Worm (Caenorhabditis elegans) whole organism, L4 larva: ENCODE measurements around the gene ttbk-5.

Experiments used
- F26F4.8 ChIP-seq: fragments of 200-800 bp; sonication (Bioruptor generic); conservative IDR thresholded peaks from 2 replicates; pipeline ENCODE4 v1.3.6; 2022; ENCODE audit warnings: missing genetic modification characterization, missing compliant biosample characterization
- R02D3.7 ChIP-seq: fragments of 150-350 bp; sonication (generic microtip); optimal IDR thresholded peaks from 3 replicates; lab custom pipeline; 2014; ENCODE audit warnings: missing biosample characterization, missing genetic modification characterization
- arid-1 ChIP-seq: fragments of 200-800 bp; sonication (Bioruptor generic); conservative IDR thresholded peaks from 2 replicates; pipeline ENCODE4 v1.3.6; 2022; ENCODE audit warnings: missing genetic modification reagents, missing genetic modification characterization, missing compliant biosample characterization
- ceh-20 ChIP-seq: fragments of 200-800 bp; sonication (Bioruptor generic); IDR thresholded peaks from 2 replicates; pipeline ENCODE4 v1.3.6; 2022; ENCODE audit warnings: missing genetic modification reagents, missing genetic modification characterization, missing compliant biosample characterization
- ceh-44 ChIP-seq: fragments of 200-800 bp; sonication (Bioruptor generic); IDR thresholded peaks from 2 replicates; pipeline ENCODE4 v1.3.6; 2022; ENCODE audit warnings: missing genetic modification reagents, missing genetic modification characterization, missing compliant biosample characterization
- ces-1 ChIP-seq: fragments of 150-350 bp; sonication (generic microtip); optimal IDR thresholded peaks from 4 replicates; lab custom pipeline; 2014; ENCODE audit warnings: missing biosample characterization, missing genetic modification reagents, missing genetic modification characterization
- cey-2 ChIP-seq: sonication (generic microtip); optimal IDR thresholded peaks from 3 replicates; lab custom pipeline; 2017; ENCODE audit warnings: missing genetic modification characterization, mild to moderate bottlenecking, missing compliant biosample characterization, antibody characterized with exemption, borderline replicate concordance; ENCODE audit not compliant: insufficient read depth
- daf-12 ChIP-seq: fragments of 150-350 bp; optimal IDR thresholded peaks from 2 replicates; lab custom pipeline; 2014; ENCODE audit warnings: missing biosample characterization, missing genetic modification reagents, missing genetic modification characterization
- daf-16 ChIP-seq, 3 experiments: sonication (generic microtip); optimal IDR thresholded peaks; 2 replicates each; lab custom pipeline; 2016 to 2017; ENCODE audit warnings: missing genetic modification characterization in 3 of 3, missing genetic modification reagents in 3 of 3, mild to moderate bottlenecking in 2 of 3, missing compliant biosample characterization in 2 of 3, missing biosample characterization in 1 of 3, moderate library complexity in 1 of 3
- dmd-6 ChIP-seq: fragments of 200-800 bp; sonication (Bioruptor generic); IDR thresholded peaks from 2 replicates; pipeline ENCODE4 v1.3.6; 2022; ENCODE audit warnings: missing genetic modification reagents, missing genetic modification characterization, missing compliant biosample characterization
- dpl-1 ChIP-seq: fragments of 150-350 bp; optimal IDR thresholded peaks from 2 replicates; lab custom pipeline; 2014; ENCODE audit warnings: missing biosample characterization, missing genetic modification reagents, missing genetic modification characterization
- duxl-1 ChIP-seq: sonication (generic microtip); optimal IDR thresholded peaks from 2 replicates; lab custom pipeline; 2016; ENCODE audit warnings: mild to moderate bottlenecking, missing genetic modification characterization, moderate library complexity, missing compliant biosample characterization; ENCODE audit not compliant: poor library complexity
- dve-1 ChIP-seq: sonication (generic microtip); optimal IDR thresholded peaks from 2 replicates; lab custom pipeline; 2017; ENCODE audit warnings: antibody characterized with exemption, mild to moderate bottlenecking, missing genetic modification characterization, missing compliant biosample characterization; ENCODE audit not compliant: insufficient read depth
- fkh-10 ChIP-seq: fragments of 150-350 bp; optimal IDR thresholded peaks from 2 replicates; lab custom pipeline; 2014; ENCODE audit warnings: missing biosample characterization, missing genetic modification reagents, missing genetic modification characterization
- fos-1 ChIP-seq: fragments of 150-350 bp; optimal IDR thresholded peaks from 2 replicates; lab custom pipeline; 2014; ENCODE audit warnings: missing biosample characterization, missing genetic modification characterization
- hlh-11 ChIP-seq: fragments of 200-800 bp; sonication (Bioruptor generic); optimal IDR thresholded peaks from 2 replicates; lab custom pipeline; 2018; ENCODE audit warnings: mild to moderate bottlenecking, missing genetic modification characterization, missing compliant biosample characterization
- hlh-30 ChIP-seq: sonication (generic microtip); optimal IDR thresholded peaks from 2 replicates; lab custom pipeline; 2017; ENCODE audit warnings: antibody characterized with exemption, mild to moderate bottlenecking, missing genetic modification characterization, missing compliant biosample characterization; ENCODE audit not compliant: insufficient read depth
- lin-13 ChIP-seq: fragments of 150-350 bp; optimal IDR thresholded peaks from 2 replicates; lab custom pipeline; 2014; ENCODE audit warnings: missing biosample characterization, missing genetic modification reagents, missing genetic modification characterization
- madf-9 ChIP-seq: fragments of 200-800 bp; sonication (Bioruptor generic); conservative IDR thresholded peaks from 2 replicates; pipeline ENCODE4 v1.3.6; 2022; ENCODE audit warnings: missing genetic modification reagents, missing genetic modification characterization, missing compliant biosample characterization
- mep-1 ChIP-seq: fragments of 150-350 bp; sonication (generic microtip); optimal IDR thresholded peaks from 3 replicates; lab custom pipeline; 2014; ENCODE audit warnings: missing biosample characterization, missing genetic modification characterization
- nhr-237 ChIP-seq: sonication (generic microtip); optimal IDR thresholded peaks from 2 replicates; lab custom pipeline; 2017; ENCODE audit warnings: missing biosample characterization, missing genetic modification characterization
- nhr-25 ChIP-seq: sonication (generic microtip); optimal IDR thresholded peaks from 2 replicates; lab custom pipeline; 2017; ENCODE audit warnings: missing genetic modification characterization, mild to moderate bottlenecking, missing compliant biosample characterization, antibody characterized with exemption, moderate library complexity, borderline replicate concordance; ENCODE audit not compliant: insufficient read depth
- nhr-28 ChIP-seq: fragments of 150-350 bp; optimal IDR thresholded peaks from 2 replicates; lab custom pipeline; 2014; ENCODE audit warnings: missing biosample characterization, missing genetic modification characterization
- nhr-6 ChIP-seq: fragments of 150-350 bp; optimal IDR thresholded peaks from 2 replicates; lab custom pipeline; 2014; ENCODE audit warnings: missing biosample characterization, missing genetic modification characterization
- pqm-1 ChIP-seq: sonication (generic microtip); optimal IDR thresholded peaks from 2 replicates; lab custom pipeline; 2017; ENCODE audit warnings: missing biosample characterization, missing genetic modification characterization
- rbr-2 ChIP-seq: sonication (generic microtip); optimal IDR thresholded peaks from 2 replicates; lab custom pipeline; 2016; ENCODE audit warnings: missing genotype, missing genetic modification characterization, missing compliant biosample characterization
- tag-97 ChIP-seq: fragments of 200-800 bp; sonication (Bioruptor generic); IDR thresholded peaks from 2 replicates; pipeline ENCODE4 v1.3.6; 2022; ENCODE audit warnings: missing genetic modification characterization, missing compliant biosample characterization
- unc-62 ChIP-seq, 3 experiments: fragments of 150-350 bp in 1 of 3; sonication (generic microtip); optimal IDR thresholded peaks in 2 of 3; peaks in 1 of 3; 1 replicate in 1 of 3; 2 replicates in 2 of 3; lab custom pipeline; 2014 to 2017; ENCODE audit warnings: missing biosample characterization in 3 of 3, missing genetic modification characterization in 3 of 3, missing genetic modification reagents in 3 of 3, missing genotype in 1 of 3
- vab-7 ChIP-seq: fragments of 200-800 bp; sonication (Bioruptor generic); IDR thresholded peaks from 2 replicates; pipeline ENCODE4 v1.3.6; 2022; ENCODE audit warnings: missing genetic modification reagents, missing genetic modification characterization, missing compliant biosample characterization
- zip-2 ChIP-seq: fragments of 150-350 bp; optimal IDR thresholded peaks from 2 replicates; lab custom pipeline; 2014; ENCODE audit warnings: missing biosample characterization, missing genetic modification characterization

ttbk-5 gene

ce11 chrIV:10062728-10063127, 27.7 kb upstream of the ttbk-5 start, which contains the start of gene ipla-7 (continued):
- TF ChIP-seq nhr-25 (tag; lab: Kevin White, UChicago) (no peak), rbr-2 (tag; lab: Kevin White, UChicago) (peak; percentile 38), ceh-44 (no peak), fkh-10 (peak; percentile 64), madf-9 (GFP tag; lab: Robert Waterston, UW) (no peak), lin-13 (GFP tag; lab: Kevin White, UChicago) (no peak), ceh-20 (GFP tag; lab: Robert Waterston, UW) (no peak), daf-16 (GFP tag; optimal IDR thresholded peaks at IDR 0.05; lab: Kevin White, UChicago) (no peak), daf-16 (tag; optimal IDR thresholded peaks at IDR 0.05; lab: Kevin White, UChicago) (peak; percentile 22), nhr-28 (no peak), hlh-30 (peak; percentile 67), arid-1 (GFP tag; lab: Robert Waterston, UW) (no peak)

ce11 chrIV:10063941-10064340, 26.5 kb upstream of the ttbk-5 start:
- TF ChIP-seq F26F4.8 (GFP tag; lab: Robert Waterston, UW) (no peak), unc-62 (GFP tag; optimal IDR thresholded peaks at IDR 0.05 in 1 of 2; lab: Kevin White, UChicago) (peak in 1 of 2 experiments; percentile 89), unc-62 (tag; optimal IDR thresholded peaks at IDR 0.05; lab: Kevin White, UChicago) (no peak)

ce11 chrIV:10065159-10065558, 25.3 kb upstream of the ttbk-5 start:
- TF ChIP-seq dve-1 (tag; lab: Kevin White, UChicago) (no peak), duxl-1 (tag; lab: Kevin White, UChicago) (no peak), unc-62 (GFP tag; optimal IDR thresholded peaks at IDR 0.05 in 1 of 2; lab: Kevin White, UChicago) (peak in 1 of 2 experiments; percentile 80), unc-62 (tag; optimal IDR thresholded peaks at IDR 0.05; lab: Kevin White, UChicago) (no peak), cey-2 (tag; lab: Kevin White, UChicago) (no peak), hlh-11 (tag; lab: Kevin White, UChicago) (no peak), zip-2 (no peak)
- TF ChIP-seq, all 104 proteins: peak for 1

ce11 chrIV:10066456-10066855, 24.0 kb upstream of the ttbk-5 start:
- TF ChIP-seq dmd-6 (GFP tag; lab: Robert Waterston, UW) (no peak), pqm-1 (tag; lab: Kevin White, UChicago) (peak; percentile 1), daf-12 (tag; lab: Kevin White, UChicago) (no peak), nhr-6 (tag; lab: Kevin White, UChicago) (peak; percentile 59), R02D3.7 (tag; lab: Kevin White, UChicago) (no peak)
- TF ChIP-seq, all 104 proteins: peak for 2

- TF ChIP-seq dpl-1 (GFP tag; lab: Kevin White, UChicago), result no peak
- peak; percentile 81 for TF ChIP-seq fkh-10
- peak; percentile 3 for TF ChIP-seq ces-1 (GFP tag; lab: Kevin White, UChicago)
- peak in 1 of 2 experiments; percentile 21 for TF ChIP-seq unc-62 (GFP tag; optimal IDR thresholded peaks at IDR 0.05 in 1 of 2; lab: Kevin White, UChicago)
- TF ChIP-seq unc-62 (tag; optimal IDR thresholded peaks at IDR 0.05; lab: Kevin White, UChicago), result no peak
- no peak for TF ChIP-seq nhr-237 (tag; lab: Kevin White, UChicago)
Measured at ce11 chrIV:10067541-10067940, 22.9 kb upstream of the ttbk-5 start, which contains the start of gene cwn-2. TSS of gene cwn-2 (plus strand) at chrIV:10067816.

ce11 chrIV:10068266-10068665, 22.2 kb upstream of the ttbk-5 start:
- TF ChIP-seq nhr-28 (no peak), unc-62 (GFP tag; optimal IDR thresholded peaks at IDR 0.05 in 1 of 2; lab: Kevin White, UChicago) (peak in 1 of 2 experiments; percentile 96), unc-62 (tag; optimal IDR thresholded peaks at IDR 0.05; lab: Kevin White, UChicago) (no peak), tag-97 (no peak), vab-7 (GFP tag; lab: Robert Waterston, UW) (no peak), fos-1 (tag; lab: Kevin White, UChicago) (no peak), mep-1 (no peak)
